Fruit fly (Drosophila melanogaster) whole organism, adult: ENCODE results near the gene CG8813.

Source experiments
- CG14711 ChIP-seq: fragments of 200-800 bp; sonication (Bioruptor generic); optimal IDR thresholded peaks from 2 replicates; lab custom pipeline; 2018; ENCODE audit warnings: missing biosample characterization, mild to moderate bottlenecking, missing genetic modification characterization, moderate library complexity
- CG1620 ChIP-seq: fragments of 200-800 bp; sonication (Bioruptor generic); optimal IDR thresholded peaks from 2 replicates; lab custom pipeline; 2016; ENCODE audit warnings: missing biosample characterization, missing genetic modification characterization
- CG5204 ChIP-seq: fragments of 200-800 bp; sonication (Bioruptor generic); optimal IDR thresholded peaks from 2 replicates; lab custom pipeline; 2016; ENCODE audit warnings: missing biosample characterization, missing genetic modification characterization
- CG7101 ChIP-seq: fragments of 200-800 bp; sonication (Bioruptor generic); optimal IDR thresholded peaks from 2 replicates; lab custom pipeline; 2018; ENCODE audit warnings: missing biosample characterization, mild to moderate bottlenecking, missing genetic modification characterization, moderate library complexity
- Clk ChIP-seq: fragments of 200-800 bp; sonication (Bioruptor generic); optimal IDR thresholded peaks from 2 replicates; lab custom pipeline; 2017; ENCODE audit warnings: missing biosample characterization, missing genetic modification characterization
- Hr96 ChIP-seq: fragments of 200-800 bp; sonication (Bioruptor generic); optimal IDR thresholded peaks from 2 replicates; lab custom pipeline; 2016; ENCODE audit warnings: missing biosample characterization, missing genetic modification characterization
- Mnt ChIP-seq: fragments of 200-800 bp; sonication (Bioruptor generic); optimal IDR thresholded peaks from 2 replicates; lab custom pipeline; 2016; ENCODE audit warnings: missing biosample characterization, mild to moderate bottlenecking, missing genetic modification characterization
- ovo ChIP-seq: fragments of 200-800 bp; sonication (Bioruptor generic); optimal IDR thresholded peaks from 2 replicates; lab custom pipeline; 2016; ENCODE audit warnings: missing biosample characterization, missing genetic modification characterization
- toe ChIP-seq: fragments of 200-800 bp; sonication (Bioruptor generic); optimal IDR thresholded peaks from 2 replicates; lab custom pipeline; 2016; ENCODE audit warnings: missing biosample characterization, missing genetic modification characterization

DNA sequence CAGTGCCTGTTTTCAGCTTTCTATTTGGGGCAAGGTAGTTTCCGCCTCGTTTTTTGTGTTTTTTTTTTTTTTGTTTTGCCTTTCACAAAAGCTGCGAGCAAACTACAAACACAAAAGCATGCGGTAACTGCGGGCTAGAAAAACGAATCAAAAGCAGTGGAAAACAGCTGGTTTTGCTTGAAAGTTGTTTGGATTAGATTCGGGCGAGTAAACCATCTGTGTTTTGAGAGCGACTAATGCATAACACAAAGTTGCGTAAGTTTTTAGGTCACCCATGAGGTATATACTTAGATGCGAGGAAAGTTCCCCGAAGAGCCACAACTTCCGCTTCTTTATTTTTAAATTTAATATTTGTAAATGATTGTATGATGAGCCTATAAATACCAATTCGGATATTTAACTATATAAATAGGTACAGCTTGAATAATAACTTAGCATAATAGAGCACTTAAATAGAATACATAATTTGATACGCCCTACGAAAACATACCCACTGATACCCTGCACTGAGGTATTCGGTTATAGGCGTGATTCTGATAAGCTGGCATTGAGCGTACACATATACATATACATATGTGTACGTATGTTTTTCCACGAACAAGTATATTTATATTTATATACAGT is 3.0 kb downstream of the CG8813 start:
- no peak for TF ChIP-seq Clk (GFP tag; lab: Kevin White, UChicago)
- no peak for TF ChIP-seq CG14711 (tag; lab: Kevin White, UChicago)
- no peak for TF ChIP-seq Hr96 (GFP tag; lab: Kevin White, UChicago)
- no peak for TF ChIP-seq CG5204 (GFP tag; lab: Kevin White, UChicago)
- TF ChIP-seq Mnt, result no peak
- no peak for TF ChIP-seq toe (GFP tag; lab: Kevin White, UChicago)
- no peak for TF ChIP-seq CG7101
- TF ChIP-seq CG1620, result no peak
- TF ChIP-seq ovo (GFP tag; lab: Kevin White, UChicago), result no peak
